Worm (Caenorhabditis elegans) whole organism, mixed stage, embryonic: ENCODE measurements around the gene F53C3.4.

Source experiments
- elt-3 ChIP-seq: fragments of 150-350 bp; optimal IDR thresholded peaks from 2 replicates; lab custom pipeline; 2014; ENCODE audit warnings: missing biosample characterization, missing genetic modification characterization
- lsy-2 ChIP-seq: fragments of 150-350 bp; optimal IDR thresholded peaks from 2 replicates; lab custom pipeline; 2014; ENCODE audit warnings: missing biosample characterization, missing genetic modification characterization

- TF ChIP-seq lsy-2 (tag; lab: Kevin White, UChicago) (no peak), elt-3 (tag; lab: Kevin White, UChicago) (no peak)
Observed at ce11 chrII:3911284-3911683, 10.1 kb downstream of the F53C3.4 start.
